Worm (Caenorhabditis elegans) whole organism, L4 larva: ENCODE data around the gene gst-24.

Experiments used
- F10B5.3 ChIP-seq: sonication (generic microtip); optimal IDR thresholded peaks from 2 replicates; lab custom pipeline; 2016; ENCODE audit warnings: mild to moderate bottlenecking, missing genetic modification characterization, missing compliant biosample characterization
- F26F4.8 ChIP-seq: fragments of 200-800 bp; sonication (Bioruptor generic); conservative IDR thresholded peaks from 2 replicates; pipeline ENCODE4 v1.3.6; 2022; ENCODE audit warnings: missing genetic modification characterization, missing compliant biosample characterization
- F44E2.7 ChIP-seq: fragments of 200-800 bp; sonication (Bioruptor generic); IDR thresholded peaks from 2 replicates; pipeline ENCODE4 v2.1.2; 2022; ENCODE audit warnings: missing genetic modification characterization, missing compliant biosample characterization
- Y5F2A.4 ChIP-seq: fragments of 200-800 bp; sonication (Bioruptor generic); optimal IDR thresholded peaks from 2 replicates; lab custom pipeline; 2018; ENCODE audit warnings: mild to moderate bottlenecking, missing genetic modification characterization, missing compliant biosample characterization
- Y75B8A.6 ChIP-seq: fragments of 200-800 bp; sonication (Bioruptor generic); IDR thresholded peaks from 2 replicates; pipeline ENCODE4 v1.3.6; 2022; ENCODE audit warnings: missing genetic modification reagents, missing genetic modification characterization, missing compliant biosample characterization
- aha-1 ChIP-seq: fragments of 150-350 bp; peaks from one replicate; lab custom pipeline; 2014; ENCODE audit warnings: missing biosample characterization, missing genetic modification characterization
- aly-2 ChIP-seq: sonication (generic microtip); optimal IDR thresholded peaks from 2 replicates; lab custom pipeline; 2018; ENCODE audit warnings: missing biosample characterization, missing genetic modification characterization
- ama-1 ChIP-seq: fragments of 150-350 bp; optimal IDR thresholded peaks from 2 replicates; lab custom pipeline; 2014; ENCODE audit warnings: inconsistent platforms, mixed read lengths
- ceh-20 ChIP-seq: fragments of 200-800 bp; sonication (Bioruptor generic); IDR thresholded peaks from 2 replicates; pipeline ENCODE4 v1.3.6; 2022; ENCODE audit warnings: missing genetic modification reagents, missing genetic modification characterization, missing compliant biosample characterization
- ceh-32 ChIP-seq: sonication (generic microtip); optimal IDR thresholded peaks from 2 replicates; lab custom pipeline; 2016; ENCODE audit warnings: mild to moderate bottlenecking, missing genetic modification characterization, missing compliant biosample characterization; ENCODE audit not compliant: poor library complexity
- ceh-44 ChIP-seq: fragments of 200-800 bp; sonication (Bioruptor generic); IDR thresholded peaks from 2 replicates; pipeline ENCODE4 v1.3.6; 2022; ENCODE audit warnings: missing genetic modification reagents, missing genetic modification characterization, missing compliant biosample characterization
- ceh-62 ChIP-seq: sonication (generic microtip); optimal IDR thresholded peaks from 2 replicates; lab custom pipeline; 2017; ENCODE audit warnings: missing biosample characterization, missing genetic modification characterization
- daf-12 ChIP-seq: fragments of 150-350 bp; optimal IDR thresholded peaks from 2 replicates; lab custom pipeline; 2014; ENCODE audit warnings: missing biosample characterization, missing genetic modification reagents, missing genetic modification characterization
- daf-19 ChIP-seq: fragments of 200-800 bp; sonication (Bioruptor generic); conservative IDR thresholded peaks from 2 replicates; pipeline ENCODE4 v1.3.6; 2022; ENCODE audit warnings: missing genetic modification characterization, missing compliant biosample characterization
- daf-8 ChIP-seq: fragments of 200-800 bp; sonication (Bioruptor generic); IDR thresholded peaks from 2 replicates; pipeline ENCODE4 v1.3.6; 2022; ENCODE audit warnings: missing genetic modification characterization, missing compliant biosample characterization
- dpl-1 ChIP-seq: fragments of 150-350 bp; optimal IDR thresholded peaks from 2 replicates; lab custom pipeline; 2014; ENCODE audit warnings: missing biosample characterization, missing genetic modification reagents, missing genetic modification characterization
- duxl-1 ChIP-seq: sonication (generic microtip); optimal IDR thresholded peaks from 2 replicates; lab custom pipeline; 2016; ENCODE audit warnings: mild to moderate bottlenecking, missing genetic modification characterization, moderate library complexity, missing compliant biosample characterization; ENCODE audit not compliant: poor library complexity
- dve-1 ChIP-seq: sonication (generic microtip); optimal IDR thresholded peaks from 2 replicates; lab custom pipeline; 2017; ENCODE audit warnings: antibody characterized with exemption, mild to moderate bottlenecking, missing genetic modification characterization, missing compliant biosample characterization; ENCODE audit not compliant: insufficient read depth
- egl-27 ChIP-seq: sonication (generic microtip); optimal IDR thresholded peaks from 3 replicates; lab custom pipeline; 2017; ENCODE audit warnings: missing biosample characterization, missing genetic modification reagents, missing genetic modification characterization
- egl-43 ChIP-seq: fragments of 200-800 bp; sonication (Bioruptor generic); IDR thresholded peaks from 2 replicates; pipeline ENCODE4 v1.3.6; 2022; ENCODE audit warnings: missing genetic modification reagents, missing genetic modification characterization, missing compliant biosample characterization
- fos-1 ChIP-seq: fragments of 150-350 bp; optimal IDR thresholded peaks from 2 replicates; lab custom pipeline; 2014; ENCODE audit warnings: missing biosample characterization, missing genetic modification characterization
- hmg-1.1 ChIP-seq: fragments of 200-800 bp; sonication (Bioruptor generic); IDR thresholded peaks from 2 replicates; pipeline ENCODE4 v1.3.6; 2022; ENCODE audit warnings: missing genetic modification reagents, missing genetic modification characterization, missing compliant biosample characterization
- lin-13 ChIP-seq: fragments of 150-350 bp; optimal IDR thresholded peaks from 2 replicates; lab custom pipeline; 2014; ENCODE audit warnings: missing biosample characterization, missing genetic modification reagents, missing genetic modification characterization
- lin-15B ChIP-seq: fragments of 150-350 bp; sonication (generic microtip); optimal IDR thresholded peaks from 3 replicates; lab custom pipeline; 2014; ENCODE audit warnings: missing biosample characterization, missing genetic modification characterization
- lin-29 ChIP-seq: fragments of 200-800 bp; sonication (Bioruptor generic); IDR thresholded peaks from 2 replicates; pipeline ENCODE4 v1.3.6; 2022; ENCODE audit warnings: missing genetic modification reagents, missing genetic modification characterization, missing compliant biosample characterization
- lin-38 ChIP-seq: fragments of 200-800 bp; sonication (Bioruptor generic); IDR thresholded peaks from 2 replicates; pipeline ENCODE4 v1.3.6; 2022; ENCODE audit warnings: missing genetic modification reagents, missing genetic modification characterization, missing compliant biosample characterization
- lir-3 ChIP-seq: sonication (generic microtip); optimal IDR thresholded peaks from 2 replicates; lab custom pipeline; 2016; ENCODE audit warnings: mild to moderate bottlenecking, missing genetic modification characterization, missing compliant biosample characterization
- lsy-2 ChIP-seq, 2 experiments: fragments of 150-350 bp in 1 of 2; sonication (generic microtip) in 1 of 2; optimal IDR thresholded peaks; 2 replicates each; lab custom pipeline; 2014 to 2017; ENCODE audit warnings: missing biosample characterization in 2 of 2, missing genetic modification characterization in 2 of 2
- madf-5 ChIP-seq, 2 experiments: fragments of 200-800 bp; sonication (Bioruptor generic); IDR thresholded peaks; 2 replicates each; pipeline ENCODE4 v1.3.6; 2022; ENCODE audit warnings: missing compliant biosample characterization in 2 of 2, missing genetic modification characterization in 2 of 2
- madf-9 ChIP-seq: fragments of 200-800 bp; sonication (Bioruptor generic); conservative IDR thresholded peaks from 2 replicates; pipeline ENCODE4 v1.3.6; 2022; ENCODE audit warnings: missing genetic modification reagents, missing genetic modification characterization, missing compliant biosample characterization
- mdt-29 ChIP-seq: fragments of 200-800 bp; sonication (Bioruptor generic); IDR thresholded peaks from 2 replicates; pipeline ENCODE4 v1.3.6; 2022; ENCODE audit warnings: missing genetic modification reagents, missing genetic modification characterization, missing compliant biosample characterization
- mes-2 ChIP-seq: sonication (generic microtip); optimal IDR thresholded peaks from 2 replicates; lab custom pipeline; 2016; ENCODE audit warnings: missing genotype, mild to moderate bottlenecking, missing genetic modification characterization, missing compliant biosample characterization; ENCODE audit not compliant: poor library complexity, severe bottlenecking
- mxl-2 ChIP-seq: fragments of 200-800 bp; sonication (Bioruptor generic); conservative IDR thresholded peaks from 2 replicates; pipeline ENCODE4 v1.3.6; 2022; ENCODE audit warnings: missing genetic modification reagents, missing genetic modification characterization, missing compliant biosample characterization
- mxl-3 ChIP-seq: fragments of 200-800 bp; sonication (Bioruptor generic); optimal IDR thresholded peaks from 2 replicates; lab custom pipeline; 2018; ENCODE audit warnings: mild to moderate bottlenecking, missing genetic modification characterization, missing compliant biosample characterization
- nhr-237 ChIP-seq: sonication (generic microtip); optimal IDR thresholded peaks from 2 replicates; lab custom pipeline; 2017; ENCODE audit warnings: missing biosample characterization, missing genetic modification characterization
- nhr-25 ChIP-seq: sonication (generic microtip); optimal IDR thresholded peaks from 2 replicates; lab custom pipeline; 2017; ENCODE audit warnings: missing genetic modification characterization, mild to moderate bottlenecking, missing compliant biosample characterization, antibody characterized with exemption, moderate library complexity, borderline replicate concordance; ENCODE audit not compliant: insufficient read depth
- nhr-28 ChIP-seq: fragments of 150-350 bp; optimal IDR thresholded peaks from 2 replicates; lab custom pipeline; 2014; ENCODE audit warnings: missing biosample characterization, missing genetic modification characterization
- nhr-41 ChIP-seq: fragments of 200-800 bp; sonication (Bioruptor generic); IDR thresholded peaks from 2 replicates; pipeline ENCODE4 v1.3.6; 2022; ENCODE audit warnings: missing genetic modification reagents, missing genetic modification characterization, missing compliant biosample characterization
- nhr-6 ChIP-seq: fragments of 150-350 bp; optimal IDR thresholded peaks from 2 replicates; lab custom pipeline; 2014; ENCODE audit warnings: missing biosample characterization, missing genetic modification characterization
- nhr-76 ChIP-seq: fragments of 150-350 bp; optimal IDR thresholded peaks from 2 replicates; lab custom pipeline; 2014; ENCODE audit warnings: missing biosample characterization, missing genetic modification characterization
- nhr-77 ChIP-seq: fragments of 150-350 bp; optimal IDR thresholded peaks from 2 replicates; lab custom pipeline; 2014; ENCODE audit warnings: missing biosample characterization, missing genetic modification characterization
- sdz-12 ChIP-seq: fragments of 200-800 bp; sonication (Bioruptor generic); optimal IDR thresholded peaks from 2 replicates; lab custom pipeline; 2018; ENCODE audit warnings: mild to moderate bottlenecking, missing genetic modification characterization, missing compliant biosample characterization
- set-16 ChIP-seq: fragments of 200-800 bp; sonication (Bioruptor generic); IDR thresholded peaks from 2 replicates; pipeline ENCODE4 v1.3.6; 2022; ENCODE audit warnings: missing genetic modification reagents, missing genetic modification characterization, missing compliant biosample characterization
- snpc-1.2 ChIP-seq: fragments of 200-800 bp; sonication (Bioruptor generic); IDR thresholded peaks from 2 replicates; pipeline ENCODE4 v1.3.6; 2022; ENCODE audit warnings: missing genetic modification reagents, missing genetic modification characterization, missing compliant biosample characterization
- snpc-4 ChIP-seq: fragments of 150-350 bp; optimal IDR thresholded peaks from 2 replicates; lab custom pipeline; 2014; ENCODE audit warnings: missing biosample characterization, missing genetic modification characterization
- spr-1 ChIP-seq: sonication (generic microtip); optimal IDR thresholded peaks from 2 replicates; lab custom pipeline; 2016; ENCODE audit warnings: mild to moderate bottlenecking, missing genetic modification characterization, missing compliant biosample characterization
- spr-3 ChIP-seq: fragments of 200-800 bp; sonication (Bioruptor generic); optimal IDR thresholded peaks from 2 replicates; lab custom pipeline; 2018; ENCODE audit warnings: mild to moderate bottlenecking, missing genetic modification characterization, missing compliant biosample characterization
- tag-97 ChIP-seq: fragments of 200-800 bp; sonication (Bioruptor generic); IDR thresholded peaks from 2 replicates; pipeline ENCODE4 v1.3.6; 2022; ENCODE audit warnings: missing genetic modification characterization, missing compliant biosample characterization
- zag-1 ChIP-seq: fragments of 150-350 bp; optimal IDR thresholded peaks from 2 replicates; lab custom pipeline; 2014; ENCODE audit warnings: missing biosample characterization, missing genetic modification characterization
- zfp-2 ChIP-seq: sonication (generic microtip); optimal IDR thresholded peaks from 2 replicates; lab custom pipeline; 2016; ENCODE audit warnings: mild to moderate bottlenecking, missing genetic modification characterization, missing compliant biosample characterization
- zfp-3 ChIP-seq: fragments of 200-800 bp; sonication (Bioruptor generic); conservative IDR thresholded peaks from 2 replicates; pipeline ENCODE4 v1.3.6; 2022; ENCODE audit warnings: missing genetic modification reagents, missing genetic modification characterization, missing compliant biosample characterization
- zip-11 ChIP-seq: fragments of 200-800 bp; sonication (Bioruptor generic); IDR thresholded peaks from 2 replicates; pipeline ENCODE4 v1.3.6; 2022; ENCODE audit warnings: missing genetic modification characterization, missing compliant biosample characterization
- ztf-11 ChIP-seq: fragments of 150-350 bp; optimal IDR thresholded peaks from 2 replicates; lab custom pipeline; 2014; ENCODE audit warnings: missing biosample characterization, missing genetic modification characterization

Gene gst-24

DNA sequence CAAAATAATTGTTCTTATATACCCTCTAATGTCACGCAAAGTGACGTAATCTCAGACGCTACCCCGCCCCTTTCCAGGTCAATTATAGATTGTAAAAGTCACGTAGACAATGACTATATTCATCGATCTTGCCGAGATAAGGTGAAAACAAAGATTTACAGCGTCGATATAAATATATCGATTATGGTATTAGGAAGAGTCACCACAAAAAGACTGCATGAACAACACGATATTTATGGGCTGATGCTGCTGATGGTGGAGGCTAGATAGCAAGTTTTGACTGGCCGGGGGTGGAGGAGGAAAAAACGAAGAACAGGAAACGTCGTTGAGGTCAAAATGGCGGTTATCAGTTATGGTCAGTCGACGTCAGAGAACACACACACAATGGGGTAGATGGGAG lies 27.4 kb upstream of the gst-24 start (continued):
- peak; percentile 16 for TF ChIP-seq lin-13
- TF ChIP-seq daf-8 (GFP tag; lab: Robert Waterston, UW) = no peak
- TF ChIP-seq nhr-28 = peak; percentile 75
- no peak for TF ChIP-seq ama-1 (lab: Kevin White, UChicago)
- TF ChIP-seq ceh-20 (GFP tag; lab: Robert Waterston, UW) = no peak
- no peak for TF ChIP-seq F10B5.3
- no peak for TF ChIP-seq ztf-11 (tag; lab: Kevin White, UChicago)
- peak; percentile 11 for TF ChIP-seq nhr-6 (tag; lab: Kevin White, UChicago)
- TF ChIP-seq F44E2.7 (GFP tag; lab: Robert Waterston, UW) = no peak
- no peak for TF ChIP-seq lin-29
- no peak for TF ChIP-seq ceh-62 (tag; lab: Kevin White, UChicago)
- TF ChIP-seq daf-19 = no peak
- TF ChIP-seq nhr-237 = no peak
- no peak for TF ChIP-seq tag-97 (GFP tag; lab: Robert Waterston, UW)
- TF ChIP-seq sdz-12 (GFP tag; lab: Kevin White, UChicago) = no peak
- peak; percentile 100 for TF ChIP-seq aha-1 (tag; lab: Kevin White, UChicago)
- no peak for TF ChIP-seq zfp-2 (tag; lab: Kevin White, UChicago)
- TF ChIP-seq egl-43 (GFP tag; lab: Robert Waterston, UW) = no peak
- TF ChIP-seq mxl-2 = no peak
- no peak for TF ChIP-seq lin-15B (tag; lab: Kevin White, UChicago)
- TF ChIP-seq Y75B8A.6 (GFP tag; lab: Robert Waterston, UW) = no peak
- TF ChIP-seq fos-1 (tag; lab: Kevin White, UChicago) = no peak
- no peak for TF ChIP-seq F26F4.8 (GFP tag; lab: Robert Waterston, UW)
- no peak for TF ChIP-seq Y5F2A.4
- no peak for TF ChIP-seq aly-2
- no peak for TF ChIP-seq lir-3
- TF ChIP-seq lsy-2 (tag; optimal IDR thresholded peaks at IDR 0.05; lab: Kevin White, UChicago) = peak in 1 of 2 experiments; percentile 50
- TF ChIP-seq nhr-41 (GFP tag; lab: Robert Waterston, UW) = no peak
- peak; percentile 53 for TF ChIP-seq mxl-3 (GFP tag; lab: Kevin White, UChicago)
- TF ChIP-seq zfp-3 = no peak
- no peak for TF ChIP-seq zip-11 (GFP tag; lab: Robert Waterston, UW)
- no peak for TF ChIP-seq nhr-25 (tag; lab: Kevin White, UChicago)
- no peak for TF ChIP-seq madf-5 (GFP tag; IDR thresholded peaks at IDR 0.05; lab: Robert Waterston, UW)
- TF ChIP-seq dve-1 (tag; lab: Kevin White, UChicago) = peak; percentile 82
- no peak for TF ChIP-seq mdt-29 (GFP tag; lab: Robert Waterston, UW)
- no peak for TF ChIP-seq egl-27 (tag; lab: Kevin White, UChicago)
- TF ChIP-seq spr-1 (tag; lab: Kevin White, UChicago) = peak; percentile 17
- TF ChIP-seq set-16 (GFP tag; lab: Robert Waterston, UW) = no peak
- no peak for TF ChIP-seq ceh-44 (GFP tag; lab: Robert Waterston, UW)
- no peak for TF ChIP-seq snpc-1.2
- TF ChIP-seq dpl-1 = peak; percentile 13
- no peak for TF ChIP-seq ceh-32 (tag; lab: Kevin White, UChicago)
- TF ChIP-seq nhr-76 (tag; lab: Kevin White, UChicago) = no peak
- no peak for TF ChIP-seq spr-3 (GFP tag; lab: Kevin White, UChicago)
- peak; percentile 82 for TF ChIP-seq nhr-77 (tag; lab: Kevin White, UChicago)
- TF ChIP-seq mes-2 = no peak
- TF ChIP-seq duxl-1 (tag; lab: Kevin White, UChicago) = no peak
- no peak for TF ChIP-seq madf-9
- TF ChIP-seq zag-1 (tag; lab: Kevin White, UChicago) = no peak
- TF ChIP-seq hmg-1.1 (GFP tag; lab: Robert Waterston, UW) = no peak
- no peak for TF ChIP-seq daf-12 (tag; lab: Kevin White, UChicago)
- no peak for TF ChIP-seq lin-38 (GFP tag; lab: Robert Waterston, UW)
- no peak for TF ChIP-seq snpc-4 (tag; lab: Kevin White, UChicago)
